Worm (Caenorhabditis elegans) whole organism, L1 larva: Measurements from ENCODE around the gene C49C3.21.

Experiments used
- aha-1 ChIP-seq: fragments of 150-350 bp; optimal IDR thresholded peaks from 2 replicates; lab custom pipeline; 2014; ENCODE audit warnings: missing biosample characterization, missing genetic modification characterization
- ceh-82 ChIP-seq, 3 experiments: fragments of 150-350 bp in 1 of 3; sonication (generic microtip) in 2 of 3; optimal IDR thresholded peaks; 2 replicates each; lab custom pipeline; 2014 to 2017; ENCODE audit warnings: missing biosample characterization in 3 of 3, missing genetic modification characterization in 3 of 3
- ces-1 ChIP-seq: fragments of 150-350 bp; optimal IDR thresholded peaks from 2 replicates; lab custom pipeline; 2014; ENCODE audit warnings: missing biosample characterization, missing genetic modification reagents, missing genetic modification characterization
- egl-27 ChIP-seq, 2 experiments: fragments of 150-350 bp in 1 of 2; sonication (generic microtip); optimal IDR thresholded peaks; 3 replicates each; lab custom pipeline; 2017 to 2018; ENCODE audit warnings: missing biosample characterization in 2 of 2, missing genetic modification characterization in 2 of 2, missing genetic modification reagents in 2 of 2
- elt-2 ChIP-seq: sonication (generic microtip); optimal IDR thresholded peaks from 2 replicates; lab custom pipeline; 2016; ENCODE audit warnings: missing genetic modification characterization, mild to moderate bottlenecking, inconsistent platforms, missing compliant biosample characterization, missing genetic modification reagents
- ets-5 ChIP-seq: fragments of 200-800 bp; sonication (Bioruptor generic); IDR thresholded peaks from 2 replicates; pipeline ENCODE4 v1.3.6; 2022; ENCODE audit warnings: missing genetic modification characterization, missing compliant biosample characterization
- fkh-10 ChIP-seq: sonication (generic microtip); optimal IDR thresholded peaks from 2 replicates; lab custom pipeline; 2017; ENCODE audit warnings: missing biosample characterization, missing genetic modification reagents, missing genetic modification characterization
- fkh-4 ChIP-seq: sonication (generic microtip); optimal IDR thresholded peaks from 2 replicates; lab custom pipeline; 2016; ENCODE audit warnings: missing compliant biosample characterization, missing genetic modification characterization, borderline replicate concordance
- lin-14 ChIP-seq: fragments of 200-800 bp; sonication (Bioruptor generic); optimal IDR thresholded peaks from 2 replicates; lab custom pipeline; 2018; ENCODE audit warnings: mild to moderate bottlenecking, missing genetic modification characterization, moderate library complexity, missing compliant biosample characterization
- lin-39 ChIP-seq: fragments of 150-350 bp; optimal IDR thresholded peaks from 2 replicates; lab custom pipeline; 2014; ENCODE audit warnings: missing biosample characterization, missing genetic modification reagents, missing genetic modification characterization
- snpc-4 ChIP-seq: fragments of 150-350 bp; optimal IDR thresholded peaks from 2 replicates; lab custom pipeline; 2014; ENCODE audit warnings: missing biosample characterization, missing genetic modification characterization
- sox-4 ChIP-seq: sonication (generic microtip); optimal IDR thresholded peaks from 2 replicates; lab custom pipeline; 2016; ENCODE audit warnings: missing genetic modification characterization, missing compliant biosample characterization
- tbx-2 ChIP-seq: sonication (generic microtip); optimal IDR thresholded peaks from 2 replicates; lab custom pipeline; 2016; ENCODE audit warnings: missing genetic modification characterization, missing compliant biosample characterization
- unc-62 ChIP-seq: fragments of 150-350 bp; optimal IDR thresholded peaks from 2 replicates; lab custom pipeline; 2014; ENCODE audit warnings: missing biosample characterization, missing genetic modification reagents, missing genetic modification characterization

DNA sequence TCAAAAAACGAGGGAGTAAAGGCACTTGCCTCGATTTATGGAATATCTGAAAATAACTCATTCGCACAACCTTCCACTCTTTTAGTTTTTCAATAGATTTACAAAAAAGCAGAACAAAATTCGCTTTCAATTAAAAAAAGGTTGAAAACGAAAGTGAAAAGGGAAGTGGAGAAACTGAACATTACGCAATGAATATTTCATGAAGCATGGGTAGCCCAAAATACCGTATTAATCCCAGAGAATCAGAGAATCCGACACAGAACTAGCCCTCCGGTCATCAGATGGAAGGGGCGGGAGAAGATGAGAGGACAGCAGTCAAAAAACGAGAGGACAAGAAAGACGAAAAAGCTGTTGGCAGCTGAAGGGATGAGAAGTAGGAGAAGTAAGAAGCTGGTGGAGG, 28.7 kb downstream of the C49C3.21 start, which contains the start of gene C30H6.5:
- TF ChIP-seq elt-2 (tag; lab: Kevin White, UChicago) = no peak
- TF ChIP-seq sox-4 (tag; lab: Kevin White, UChicago) = no peak
- no peak for TF ChIP-seq tbx-2 (tag; lab: Kevin White, UChicago)
- TF ChIP-seq ceh-82 (tag; optimal IDR thresholded peaks at IDR 0.05; lab: Kevin White, UChicago) = no peak
- no peak for TF ChIP-seq lin-14
- no peak for TF ChIP-seq ces-1 (GFP tag; lab: Kevin White, UChicago)
- no peak for TF ChIP-seq snpc-4
- TF ChIP-seq lin-39 (tag; lab: Kevin White, UChicago) = no peak
- no peak for TF ChIP-seq unc-62 (GFP tag; lab: Kevin White, UChicago)
- TF ChIP-seq egl-27 (tag; optimal IDR thresholded peaks at IDR 0.05; lab: Kevin White, UChicago) = no peak
- no peak for TF ChIP-seq fkh-4 (tag; lab: Kevin White, UChicago)
- TF ChIP-seq aha-1 = no peak
- TF ChIP-seq ets-5 (GFP tag; lab: Robert Waterston, UW) = no peak
- TF ChIP-seq fkh-10 (GFP tag; lab: Kevin White, UChicago) = no peak
